Worm (Caenorhabditis elegans) whole organism, young adult: Measurements from ENCODE around the gene F41G4.13.

Source experiments
- B0019.2 ChIP-seq: fragments of 200-800 bp; sonication (Bioruptor generic); conservative IDR thresholded peaks from 2 replicates; pipeline ENCODE4 v1.3.6; 2022; ENCODE audit warnings: missing genetic modification reagents, missing genetic modification characterization, missing compliant biosample characterization
- K11D2.4 ChIP-seq: fragments of 200-800 bp; sonication (Bioruptor generic); IDR thresholded peaks from 2 replicates; pipeline ENCODE4 v1.3.6; 2022; ENCODE audit warnings: missing genetic modification reagents, missing genetic modification characterization, missing compliant biosample characterization
- akir-1 ChIP-seq: fragments of 200-800 bp; sonication (Bioruptor generic); optimal IDR thresholded peaks from 2 replicates; lab custom pipeline; 2018; ENCODE audit warnings: mild to moderate bottlenecking, missing genetic modification characterization, moderate library complexity, missing compliant biosample characterization
- ama-1 ChIP-seq, 3 experiments: fragments of 150-350 bp in 1 of 3; sonication (generic microtip) in 2 of 3; optimal IDR thresholded peaks; 2 replicates each; lab custom pipeline; 2014 to 2018; ENCODE audit warnings: missing biosample characterization in 2 of 3, missing genetic modification characterization in 2 of 3, missing genetic modification reagents in 2 of 3
- ekl-4 ChIP-seq: fragments of 200-800 bp; sonication (Bioruptor generic); IDR thresholded peaks from 2 replicates; pipeline ENCODE4 v1.3.6; 2022; ENCODE audit warnings: missing genetic modification reagents, missing genetic modification characterization, missing compliant biosample characterization
- let-607 ChIP-seq, 2 experiments: fragments of 200-800 bp in 1 of 2; sonication (Bioruptor generic) in 1 of 2; sonication (generic microtip) in 1 of 2; optimal IDR thresholded peaks; 2 replicates each; lab custom pipeline; 2016 to 2018; ENCODE audit warnings: mild to moderate bottlenecking in 2 of 2, missing compliant biosample characterization in 2 of 2, missing genetic modification characterization in 2 of 2, moderate library complexity in 2 of 2, missing genotype in 1 of 2
- madf-10 ChIP-seq: sonication (generic microtip); optimal IDR thresholded peaks from 2 replicates; lab custom pipeline; 2016; ENCODE audit warnings: mild to moderate bottlenecking, missing genetic modification characterization, missing compliant biosample characterization
- nfya-1 ChIP-seq: sonication (generic microtip); optimal IDR thresholded peaks from 2 replicates; lab custom pipeline; 2017; ENCODE audit warnings: antibody characterized with exemption, missing compliant biosample characterization, missing genetic modification characterization, borderline replicate concordance; ENCODE audit not compliant: insufficient read depth
- nhr-179 ChIP-seq: sonication (generic microtip); optimal IDR thresholded peaks from 2 replicates; lab custom pipeline; 2016; ENCODE audit warnings: mild to moderate bottlenecking, missing genetic modification characterization, missing compliant biosample characterization
- snpc-4 ChIP-seq, 5 experiments: fragments of 150-350 bp in 1 of 5; sonication (generic microtip) in 4 of 5; optimal IDR thresholded peaks; 2 replicates each; lab custom pipeline; 2014 to 2018; ENCODE audit warnings: missing genetic modification characterization in 5 of 5, missing biosample characterization in 3 of 5, antibody characterized with exemption in 2 of 5, mild to moderate bottlenecking in 2 of 5, missing compliant biosample characterization in 2 of 5, missing genotype in 2 of 5, moderate library complexity in 2 of 5, missing genetic modification reagents in 1 of 5
- sptf-2 ChIP-seq: fragments of 200-800 bp; sonication (Bioruptor generic); optimal IDR thresholded peaks from 2 replicates; lab custom pipeline; 2018; ENCODE audit warnings: mild to moderate bottlenecking, missing genetic modification characterization, missing compliant biosample characterization

ce11 chrX:16871355-16871754, 36.8 kb upstream of the F41G4.13 start:
- TF ChIP-seq sptf-2 (GFP tag; lab: Kevin White, UChicago) (no peak), B0019.2 (GFP tag; lab: Robert Waterston, UW) (no peak), snpc-4 (GFP tag; optimal IDR thresholded peaks at IDR 0.05; lab: Kevin White, UChicago) (no peak), snpc-4 (tag; optimal IDR thresholded peaks at IDR 0.05; lab: Kevin White, UChicago) (no peak), ekl-4 (no peak), nfya-1 (tag; lab: Kevin White, UChicago) (no peak), let-607 (tag; optimal IDR thresholded peaks at IDR 0.05; lab: Kevin White, UChicago) (no peak), nhr-179 (no peak), K11D2.4 (GFP tag; lab: Robert Waterston, UW) (no peak), madf-10 (tag; lab: Kevin White, UChicago) (no peak), ama-1 (optimal IDR thresholded peaks at IDR 0.05; lab: Kevin White, UChicago) (no peak), ama-1 (GFP tag; optimal IDR thresholded peaks at IDR 0.05; lab: Kevin White, UChicago) (no peak), akir-1 (GFP tag; lab: Kevin White, UChicago) (no peak)
